Fruit fly (Drosophila melanogaster) whole organism, prepupa: ENCODE data around the gene ppk14.

Source experiments
- CG11762 ChIP-seq: fragments of 200-800 bp; sonication (Bioruptor generic); optimal IDR thresholded peaks from 3 replicates; lab custom pipeline; 2016; ENCODE audit warnings: missing biosample characterization, missing genetic modification characterization; ENCODE audit not compliant: insufficient read depth
- CG3032 ChIP-seq: fragments of 200-800 bp; optimal IDR thresholded peaks from 2 replicates; lab custom pipeline; 2019; ENCODE audit warnings: missing biosample characterization, mild to moderate bottlenecking, missing genetic modification characterization, moderate library complexity
- CG3919 ChIP-seq: fragments of 200-800 bp; sonication (Bioruptor generic); optimal IDR thresholded peaks from 3 replicates; lab custom pipeline; 2016; ENCODE audit warnings: missing biosample characterization, missing genetic modification characterization
- CG4318 ChIP-seq: fragments of 200-800 bp; sonication (Bioruptor generic); optimal IDR thresholded peaks from 3 replicates; lab custom pipeline; 2017; ENCODE audit warnings: missing biosample characterization, mild to moderate bottlenecking, missing genetic modification characterization
- CG6808 ChIP-seq: fragments of 200-800 bp; sonication (Bioruptor generic); optimal IDR thresholded peaks from 3 replicates; lab custom pipeline; 2017; ENCODE audit warnings: missing biosample characterization, missing genetic modification characterization, mild to moderate bottlenecking, moderate library complexity, missing genetic modification reagents
- CG6854 ChIP-seq: fragments of 200-800 bp; sonication (Bioruptor generic); optimal IDR thresholded peaks from 2 replicates; lab custom pipeline; 2017; ENCODE audit warnings: missing biosample characterization, mild to moderate bottlenecking, missing genetic modification characterization
- CG7368 ChIP-seq: fragments of 200-800 bp; sonication (Bioruptor generic); optimal IDR thresholded peaks from 3 replicates; lab custom pipeline; 2016; ENCODE audit warnings: missing biosample characterization, missing genetic modification characterization
- CG8119 ChIP-seq: fragments of 200-800 bp; sonication (Bioruptor generic); IDR thresholded peaks from 3 replicates; pipeline ENCODE4 v1.3.6; 2022; ENCODE audit warnings: missing biosample characterization, missing genetic modification characterization
- CG9139 ChIP-seq: fragments of 200-800 bp; sonication (Bioruptor generic); optimal IDR thresholded peaks from 3 replicates; lab custom pipeline; 2017; ENCODE audit warnings: missing biosample characterization, mild to moderate bottlenecking, missing genetic modification characterization
- Eip75B ChIP-seq: fragments of 200-800 bp; sonication (Bioruptor generic); optimal IDR thresholded peaks from 3 replicates; lab custom pipeline; 2016; ENCODE audit warnings: missing biosample characterization, missing genetic modification characterization
- Eip78C ChIP-seq: fragments of 200-800 bp; sonication (Bioruptor generic); peaks from one replicate; lab custom pipeline; 2016; ENCODE audit warnings: missing biosample characterization, missing genetic modification characterization
- Eip93F ChIP-seq: fragments of 200-800 bp; sonication (Bioruptor generic); optimal IDR thresholded peaks from 2 replicates; lab custom pipeline; 2016; ENCODE audit warnings: missing biosample characterization, mild to moderate bottlenecking, missing genetic modification characterization
- Sox102F ChIP-seq: fragments of 200-800 bp; sonication (Bioruptor generic); optimal IDR thresholded peaks from 2 replicates; lab custom pipeline; 2016; ENCODE audit warnings: missing biosample characterization, mild to moderate bottlenecking, missing genetic modification characterization
- Sox14 ChIP-seq: fragments of 200-800 bp; sonication (Bioruptor generic); optimal IDR thresholded peaks from 3 replicates; lab custom pipeline; 2016; ENCODE audit warnings: missing biosample characterization, missing genetic modification characterization
- achi ChIP-seq: fragments of 200-800 bp; sonication (Bioruptor generic); optimal IDR thresholded peaks from 3 replicates; lab custom pipeline; 2016; ENCODE audit warnings: missing biosample characterization, missing genetic modification characterization
- acj6 ChIP-seq: fragments of 200-800 bp; sonication (Bioruptor generic); optimal IDR thresholded peaks from 3 replicates; lab custom pipeline; 2016; ENCODE audit warnings: missing biosample characterization, missing genetic modification characterization
- dac ChIP-seq: fragments of 200-800 bp; sonication (Bioruptor generic); optimal IDR thresholded peaks from 2 replicates; lab custom pipeline; 2017; ENCODE audit warnings: missing biosample characterization, mild to moderate bottlenecking, missing genetic modification characterization
- dsx ChIP-seq: fragments of 200-800 bp; optimal IDR thresholded peaks from 3 replicates; lab custom pipeline; 2019; ENCODE audit warnings: missing biosample characterization, mild to moderate bottlenecking, missing genetic modification characterization, moderate library complexity; ENCODE audit not compliant: poor library complexity, severe bottlenecking
- eg ChIP-seq: fragments of 200-800 bp; sonication (Bioruptor generic); IDR thresholded peaks from 3 replicates; pipeline ENCODE4 v1.3.6; 2022; ENCODE audit warnings: missing biosample characterization, missing genetic modification characterization
- lz ChIP-seq: fragments of 200-800 bp; sonication (Bioruptor generic); optimal IDR thresholded peaks from 3 replicates; lab custom pipeline; 2016; ENCODE audit warnings: missing biosample characterization, missing genetic modification characterization
- pdm3 ChIP-seq: fragments of 200-800 bp; sonication (Bioruptor generic); optimal IDR thresholded peaks from 3 replicates; lab custom pipeline; 2016; ENCODE audit warnings: missing biosample characterization, missing genetic modification characterization
- spab ChIP-seq: fragments of 200-800 bp; sonication (Bioruptor generic); optimal IDR thresholded peaks from 2 replicates; lab custom pipeline; 2017; ENCODE audit warnings: missing biosample characterization, mild to moderate bottlenecking, missing genetic modification characterization, missing genetic modification reagents
- ss ChIP-seq, 2 experiments: fragments of 200-800 bp; sonication (Bioruptor generic); optimal IDR thresholded peaks; 2 replicates in 1 of 2; 3 replicates in 1 of 2; lab custom pipeline; 2017 to 2018; ENCODE audit warnings: mild to moderate bottlenecking in 2 of 2, missing biosample characterization in 2 of 2, missing genetic modification characterization in 2 of 2, moderate library complexity in 1 of 2
- svp ChIP-seq: fragments of 200-800 bp; sonication (Bioruptor generic); peaks from one replicate; lab custom pipeline; 2016; ENCODE audit warnings: missing biosample characterization, missing genetic modification characterization
- vri ChIP-seq: fragments of 200-800 bp; sonication (Bioruptor generic); optimal IDR thresholded peaks from 3 replicates; lab custom pipeline; 2016; ENCODE audit warnings: missing biosample characterization, mild to moderate bottlenecking, missing genetic modification characterization

Gene ppk14

dm6 chr2L:6385409-6385808 is 30.7 kb downstream of the ppk14 start, which contains the start of gene Nepl6:
Gene Nepl6, minus strand, starts transcription at chr2L:6385512.
- TF ChIP-seq pdm3 (no peak), CG3032 (tag; lab: Kevin White, UChicago) (no peak), svp (GFP tag; lab: Kevin White, UChicago) (peak; percentile 99), lz (no peak), CG11762 (GFP tag; lab: Kevin White, UChicago) (no peak), spab (GFP tag; lab: Kevin White, UChicago) (no peak), ss (GFP tag; optimal IDR thresholded peaks at IDR 0.05; lab: Kevin White, UChicago) (no peak), CG6854 (GFP tag; lab: Kevin White, UChicago) (no peak), Eip78C (GFP tag; lab: Kevin White, UChicago) (peak; percentile 15), Sox14 (no peak)

- TF ChIP-seq lz (no peak), svp (GFP tag; lab: Kevin White, UChicago) (peak; percentile 94), vri (GFP tag; lab: Kevin White, UChicago) (no peak)
Measured at dm6 chr2L:6387068-6387467, 32.3 kb downstream of the ppk14 start.

- TF ChIP-seq Sox102F (GFP tag; lab: Kevin White, UChicago) (no peak), Eip78C (GFP tag; lab: Kevin White, UChicago) (no peak), CG7368 (GFP tag; lab: Kevin White, UChicago) (no peak), vri (GFP tag; lab: Kevin White, UChicago) (no peak), CG9139 (no peak), CG4318 (GFP tag; lab: Kevin White, UChicago) (no peak), acj6 (no peak), CG6808 (no peak), dac (GFP tag; lab: Kevin White, UChicago) (no peak), achi (GFP tag; lab: Kevin White, UChicago) (no peak), Sox14 (no peak), CG8119 (no peak), dsx (no peak), Eip93F (no peak), CG3919 (GFP tag; lab: Kevin White, UChicago) (no peak)
Measured at dm6 chr2L:6391469-6391868, 36.7 kb downstream of the ppk14 start.

- TF ChIP-seq Eip75B (GFP tag; lab: Kevin White, UChicago) (no peak), eg (GFP tag; lab: Robert Waterston, UW) (0 out of 3 replicates have a peak, but pooled peaks have one; percentile 13)
- TF ChIP-seq, all 60 proteins: peak for 1
Measured at dm6 chr2L:6397149-6397548, 42.4 kb downstream of the ppk14 start, which contains the start of gene CG42369. Gene CG42369, minus strand, starts transcription at chr2L:6397249.
